Fruit fly (Drosophila melanogaster) whole organism, prepupa: Measurements from ENCODE around the gene zfh1.
A peak's percentile ranks its signal among the peaks of the same experiment; 100 is the strongest.

Experiments
- CG3032 ChIP-seq: fragments of 200-800 bp; optimal IDR thresholded peaks from 2 replicates; lab custom pipeline; 2019; ENCODE audit warnings: missing biosample characterization, mild to moderate bottlenecking, missing genetic modification characterization, moderate library complexity
- CG34406 ChIP-seq: fragments of 200-800 bp; sonication (Bioruptor generic); optimal IDR thresholded peaks from 3 replicates; lab custom pipeline; 2016; ENCODE audit warnings: missing biosample characterization, missing genetic modification characterization
- CG3919 ChIP-seq: fragments of 200-800 bp; sonication (Bioruptor generic); optimal IDR thresholded peaks from 3 replicates; lab custom pipeline; 2016; ENCODE audit warnings: missing biosample characterization, missing genetic modification characterization
- CG4318 ChIP-seq: fragments of 200-800 bp; sonication (Bioruptor generic); optimal IDR thresholded peaks from 3 replicates; lab custom pipeline; 2017; ENCODE audit warnings: missing biosample characterization, mild to moderate bottlenecking, missing genetic modification characterization
- CG8319 ChIP-seq: fragments of 200-800 bp; sonication (Bioruptor generic); optimal IDR thresholded peaks from 3 replicates; lab custom pipeline; 2016; ENCODE audit warnings: missing biosample characterization, missing genetic modification characterization
- Sox102F ChIP-seq: fragments of 200-800 bp; sonication (Bioruptor generic); optimal IDR thresholded peaks from 2 replicates; lab custom pipeline; 2016; ENCODE audit warnings: missing biosample characterization, mild to moderate bottlenecking, missing genetic modification characterization
- Sox15 ChIP-seq: fragments of 200-800 bp; sonication (Bioruptor generic); optimal IDR thresholded peaks from 3 replicates; lab custom pipeline; 2016; ENCODE audit warnings: missing biosample characterization, missing genetic modification characterization
- lz ChIP-seq: fragments of 200-800 bp; sonication (Bioruptor generic); optimal IDR thresholded peaks from 3 replicates; lab custom pipeline; 2016; ENCODE audit warnings: missing biosample characterization, missing genetic modification characterization

- TF ChIP-seq CG8319 (GFP tag; lab: Kevin White, UChicago) (no peak), lz (GFP tag; lab: Kevin White, UChicago) (no peak), CG3032 (tag; lab: Kevin White, UChicago) (no peak), Sox102F (GFP tag; lab: Kevin White, UChicago) (no peak), Sox15 (no peak), CG34406 (no peak), CG4318 (no peak), CG3919 (GFP tag; lab: Kevin White, UChicago) (peak; percentile 5)
These were observed 61.8 kb downstream of the zfh1 start, which contains the start of gene CG15544 for dm6 chr3R:30827544-30827943.
